Worm (Caenorhabditis elegans): Measurements from ENCODE around the gene str-25.

The str-25 gene

ce11 chrV:16099441-16099840, 16.0 kb upstream of the str-25 start, which contains the start of gene str-7:
Gene str-7 (minus strand): TSS chrV:16099541.
- TF ChIP-seq jun-1 (tag; optimal IDR thresholded peaks at IDR 0.05) (no peak), hlh-30 (tag; optimal IDR thresholded peaks at IDR 0.05; ENCODE audit: insufficient read depth) (no peak), dmd-6 (GFP tag; IDR thresholded peaks at IDR 0.05) (no peak), zip-11 (GFP tag; IDR thresholded peaks at IDR 0.05) (no peak), nhr-25 (tag; optimal IDR thresholded peaks at IDR 0.05; ENCODE audit: borderline replicate concordance, insufficient read depth) (no peak), nhr-6 (tag; optimal IDR thresholded peaks at IDR 0.05) (no peak), ztf-7 (tag; optimal IDR thresholded peaks at IDR 0.05) (no peak), ceh-82 (tag; optimal IDR thresholded peaks at IDR 0.05) (no peak), ztf-11 (tag; optimal IDR thresholded peaks at IDR 0.05) (no peak)

- TF ChIP-seq daf-16 (GFP tag; optimal IDR thresholded peaks at IDR 0.05) (no peak), daf-16 (tag; optimal IDR thresholded peaks at IDR 0.05) (peak; percentile 50), ctbp-1 (GFP tag; IDR thresholded peaks at IDR 0.05) (no peak), zfp-2 (tag; optimal IDR thresholded peaks at IDR 0.05) (no peak), F49E8.2 (tag; optimal IDR thresholded peaks at IDR 0.05; ENCODE audit: borderline replicate concordance) (no peak), saeg-2 (GFP tag; IDR thresholded peaks at IDR 0.05) (no peak), pqm-1 (tag; optimal IDR thresholded peaks at IDR 0.05) (peak; percentile 64), zip-11 (GFP tag; IDR thresholded peaks at IDR 0.05) (no peak), ama-1 (optimal IDR thresholded peaks at IDR 0.05) (no peak), cey-2 (tag; optimal IDR thresholded peaks at IDR 0.05; ENCODE audit: borderline replicate concordance, insufficient read depth) (no peak), nhr-28 (tag; optimal IDR thresholded peaks at IDR 0.05) (peak; percentile 97), nhr-48 (tag; optimal IDR thresholded peaks at IDR 0.05) (peak; percentile 74), daf-12 (tag; optimal IDR thresholded peaks at IDR 0.05) (no peak), nhr-11 (tag; optimal IDR thresholded peaks at IDR 0.05) (no peak), set-16 (GFP tag; IDR thresholded peaks at IDR 0.05) (no peak), T26A8.4 (GFP tag; IDR thresholded peaks at IDR 0.05) (no peak), nhr-237 (tag; optimal IDR thresholded peaks at IDR 0.05) (no peak), ztf-7 (tag; optimal IDR thresholded peaks at IDR 0.05) (no peak), snpc-1.2 (GFP tag; IDR thresholded peaks at IDR 0.05) (no peak), hlh-30 (tag; optimal IDR thresholded peaks at IDR 0.05; ENCODE audit: insufficient read depth) (peak; percentile 32), unc-62 (GFP tag; optimal IDR thresholded peaks at IDR 0.05 in 1 of 2) (peak in 1 of 2 experiments; percentile 27), unc-62 (tag; optimal IDR thresholded peaks at IDR 0.05) (no peak), jun-1 (tag; optimal IDR thresholded peaks at IDR 0.05) (no peak), unc-39 (tag; optimal IDR thresholded peaks at IDR 0.05) (no peak), nhr-10 (tag; optimal IDR thresholded peaks at IDR 0.05) (no peak), F37D6.2 (tag; optimal IDR thresholded peaks at IDR 0.05) (no peak), lin-15B (tag; optimal IDR thresholded peaks at IDR 0.05) (no peak), aha-1 (tag) (peak; percentile 63), Y75B8A.6 (GFP tag; IDR thresholded peaks at IDR 0.05) (no peak), zfp-3 (GFP tag; conservative IDR thresholded peaks at IDR 0.05) (no peak), nhr-41 (GFP tag; IDR thresholded peaks at IDR 0.05) (no peak), ceh-28 (tag; optimal IDR thresholded peaks at IDR 0.05) (no peak), fkh-10 (GFP tag; optimal IDR thresholded peaks at IDR 0.05) (no peak), ces-1 (GFP tag; optimal IDR thresholded peaks at IDR 0.05) (no peak), duxl-1 (tag; optimal IDR thresholded peaks at IDR 0.05; ENCODE audit: poor library complexity) (no peak), tag-97 (GFP tag; IDR thresholded peaks at IDR 0.05) (no peak), D1046.2 (GFP tag; IDR thresholded peaks at IDR 0.05) (no peak), mxl-3 (GFP tag; optimal IDR thresholded peaks at IDR 0.05) (no peak), hif-1 (tag; optimal IDR thresholded peaks at IDR 0.05) (no peak), attf-4 (tag; optimal IDR thresholded peaks at IDR 0.05) (no peak), ceh-32 (tag; optimal IDR thresholded peaks at IDR 0.05; ENCODE audit: poor library complexity) (no peak), dve-1 (tag; optimal IDR thresholded peaks at IDR 0.05; ENCODE audit: insufficient read depth) (peak; percentile 66), snpc-4 (tag; optimal IDR thresholded peaks at IDR 0.05) (no peak), dmd-6 (GFP tag; IDR thresholded peaks at IDR 0.05) (peak; percentile 69), nhr-102 (tag; optimal IDR thresholded peaks at IDR 0.05) (no peak)
Observed at ce11 chrV:16100103-16100730, 15.3 kb upstream of the str-25 start, which contains the start of gene cth-1. Gene cth-1 (plus strand): TSS chrV:16100680.
